Worm (Caenorhabditis elegans): ENCODE data around the gene C32D5.12.

Gene C32D5.12

DNA sequence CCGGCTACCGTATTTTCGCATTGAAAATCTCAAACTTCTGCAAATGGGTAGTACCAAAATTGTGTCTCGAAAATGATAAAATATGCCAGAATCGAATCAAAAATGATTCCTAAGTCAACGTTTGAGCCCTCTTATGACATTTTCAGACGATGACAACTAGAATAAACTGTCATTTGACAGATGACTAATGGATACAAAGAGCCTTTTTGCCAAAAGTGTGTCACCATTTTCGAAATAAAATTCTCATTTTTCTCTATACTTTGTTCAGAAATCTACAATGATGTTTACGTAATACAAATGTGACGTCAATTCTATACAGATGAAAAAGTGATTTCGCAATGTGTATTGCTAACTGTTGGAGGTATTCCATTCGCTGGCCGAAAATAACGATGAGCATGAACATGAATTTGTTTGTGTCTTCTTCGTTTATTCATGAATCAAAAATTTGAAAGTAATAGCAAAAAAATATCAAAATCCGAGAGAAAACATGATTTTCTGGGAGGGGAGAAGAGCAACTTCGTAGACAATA lies 12.2 kb downstream of the C32D5.12 start (continued):
- TF ChIP-seq ceh-58 (GFP tag; IDR thresholded peaks at IDR 0.05) (0 out of 2 replicates have a peak, but pooled peaks have one; percentile 21), Y95B8A.8 (GFP tag; IDR thresholded peaks at IDR 0.05) (peak; percentile 60; the same call in 1 of the 2 replicates), lir-1 (GFP tag; conservative IDR thresholded peaks at IDR 0.05) (0 out of 2 replicates have a peak, but pooled peaks have one; percentile 31), ets-4 (GFP tag; optimal IDR thresholded peaks at IDR 0.05) (peak; percentile 55), chd-7 (tag; optimal IDR thresholded peaks at IDR 0.05) (peak; percentile 93), Y53G8AR.9 (GFP tag; conservative IDR thresholded peaks at IDR 0.05) (peak; percentile 97), zim-3 (tag; optimal IDR thresholded peaks at IDR 0.05) (peak; percentile 90), hsf-1 (GFP tag; IDR thresholded peaks at IDR 0.05) (no peak), nhr-120 (GFP tag; IDR thresholded peaks at IDR 0.05) (no peak), let-526 (GFP tag; IDR thresholded peaks at IDR 0.05) (peak; percentile 62; the same call in 1 of the 2 replicates), attf-3 (GFP tag; conservative IDR thresholded peaks at IDR 0.05) (0 out of 2 replicates have a peak, but pooled peaks have one; percentile 26), T07F8.4 (tag; optimal IDR thresholded peaks at IDR 0.05) (no peak), Y67H2A.10 (GFP tag; conservative IDR thresholded peaks at IDR 0.05) (no peak), F33H1.4 (GFP tag; IDR thresholded peaks at IDR 0.05) (no peak), ztf-18 (tag; optimal IDR thresholded peaks at IDR 0.05) (peak; percentile 40), pha-4 (tag; optimal IDR thresholded peaks at IDR 0.05) (peak; percentile 46), B0336.3 (GFP tag; IDR thresholded peaks at IDR 0.05) (peak; percentile 94), F57C9.4 (tag; optimal IDR thresholded peaks at IDR 0.05) (peak; percentile 86), F57A8.1 (GFP tag; optimal IDR thresholded peaks at IDR 0.05) (no peak), akir-1 (GFP tag; optimal IDR thresholded peaks at IDR 0.05) (peak; percentile 52), lsl-1 (GFP tag; optimal IDR thresholded peaks at IDR 0.05) (no peak), let-607 (tag; optimal IDR thresholded peaks at IDR 0.05) (peak in 1 of 2 experiments; percentile 10), bed-1 (GFP tag; IDR thresholded peaks at IDR 0.05) (0 out of 2 replicates have a peak, but pooled peaks have one; percentile 40), ama-1 (optimal IDR thresholded peaks at IDR 0.05) (peak; percentile 96), ama-1 (GFP tag; optimal IDR thresholded peaks at IDR 0.05) (peak in 1 of 2 experiments; percentile 49), Y79H2A.3 (GFP tag; conservative IDR thresholded peaks at IDR 0.05) (no peak; the same call in 1 of the 2 replicates), hmg-1.2 (GFP tag; IDR thresholded peaks at IDR 0.05) (peak; percentile 42), lin-35 (GFP tag; optimal IDR thresholded peaks at IDR 0.05) (peak in 1 of 3 experiments; percentile 60), ztf-3 (GFP tag; optimal IDR thresholded peaks at IDR 0.05) (peak; percentile 66), hlh-26 (GFP tag; conservative IDR thresholded peaks at IDR 0.05) (no peak), F10E7.11 (tag; optimal IDR thresholded peaks at IDR 0.05) (peak; percentile 84), rcor-1 (GFP tag; IDR thresholded peaks at IDR 0.05) (peak; percentile 43; the same call in 1 of the 2 replicates), egl-44 (GFP tag; IDR thresholded peaks at IDR 0.05) (no peak), F39B2.1 (GFP tag; IDR thresholded peaks at IDR 0.05) (no peak), dox-1 (GFP tag; IDR thresholded peaks at IDR 0.05) (peak; percentile 68), madf-6 (GFP tag; IDR thresholded peaks at IDR 0.05) (peak; percentile 29; the same call in 1 of the 2 replicates), rec-8 (tag; optimal IDR thresholded peaks at IDR 0.05) (peak in 1 of 2 experiments; percentile 10), T26A5.8 (tag; optimal IDR thresholded peaks at IDR 0.05) (no peak), sea-2 (GFP tag; IDR thresholded peaks at IDR 0.05) (no peak), lin-26 (GFP tag; IDR thresholded peaks at IDR 0.05) (peak; percentile 62; the same call in 1 of the 2 replicates), ekl-4 (GFP tag; IDR thresholded peaks at IDR 0.05) (peak; percentile 73; the same call in 1 of the 2 replicates), B0035.1 (tag; optimal IDR thresholded peaks at IDR 0.05) (peak; percentile 71), ccch-3 (GFP tag; optimal IDR thresholded peaks at IDR 0.05) (no peak), him-1 (tag; optimal IDR thresholded peaks at IDR 0.05) (peak; percentile 3), unc-130 (GFP tag; optimal IDR thresholded peaks at IDR 0.05) (peak; percentile 56), F55B11.4 (tag; optimal IDR thresholded peaks at IDR 0.05; ENCODE audit: borderline replicate concordance, insufficient read depth) (no peak), attf-6 (GFP tag; IDR thresholded peaks at IDR 0.05) (0 out of 2 replicates have a peak, but pooled peaks have one; percentile 53)

Data from whole organism, young adult.